Worm (Caenorhabditis elegans) whole organism, early embryonic: ENCODE data around the gene srj-20.
"Not testable (repeated sequence)": the region's sequence is repeated elsewhere in the genome, so short reads cannot be mapped to it uniquely, and the experiment has no call there.

Experiments used
- B0310.2 ChIP-seq: sonication (generic microtip); optimal IDR thresholded peaks from 2 replicates; lab custom pipeline; 2016; ENCODE audit warnings: mild to moderate bottlenecking, missing genetic modification characterization, missing compliant biosample characterization
- F13C5.2 ChIP-seq: sonication (generic microtip); optimal IDR thresholded peaks from 2 replicates; lab custom pipeline; 2017; ENCODE audit warnings: mild to moderate bottlenecking, missing genetic modification characterization, inconsistent platforms, missing compliant biosample characterization
- ama-1 ChIP-seq: fragments of 150-350 bp; optimal IDR thresholded peaks from 2 replicates; lab custom pipeline; 2014
- ceh-36 ChIP-seq: sonication (generic microtip); optimal IDR thresholded peaks from 2 replicates; lab custom pipeline; 2016; ENCODE audit warnings: missing genetic modification characterization, inconsistent platforms, missing compliant biosample characterization
- flt-1 ChIP-seq: fragments of 200-800 bp; sonication (Bioruptor generic); IDR thresholded peaks from 2 replicates; pipeline ENCODE4 v1.3.6; 2022; ENCODE audit warnings: missing genetic modification characterization, missing compliant biosample characterization
- hmg-4 ChIP-seq: fragments of 200-800 bp; sonication (Bioruptor generic); optimal IDR thresholded peaks from 2 replicates; lab custom pipeline; 2018; ENCODE audit warnings: mild to moderate bottlenecking, missing genetic modification characterization, missing compliant biosample characterization
- sea-1 ChIP-seq: fragments of 200-800 bp; sonication (Bioruptor generic); conservative IDR thresholded peaks from 2 replicates; pipeline ENCODE4 v1.3.6; 2022; ENCODE audit warnings: missing genetic modification characterization, missing compliant biosample characterization
- tbx-37 ChIP-seq: fragments of 200-800 bp; sonication (Bioruptor generic); conservative IDR thresholded peaks from 2 replicates; pipeline ENCODE4 v1.3.6; 2022; ENCODE audit warnings: missing genetic modification reagents, missing genetic modification characterization, missing compliant biosample characterization
- tra-4 ChIP-seq: sonication (generic microtip); optimal IDR thresholded peaks from 2 replicates; lab custom pipeline; 2017; ENCODE audit warnings: missing genetic modification characterization, missing compliant biosample characterization

- TF ChIP-seq ama-1 (lab: Kevin White, UChicago); F13C5.2; flt-1 (GFP tag; lab: Robert Waterston, UW); B0310.2; tbx-37 (GFP tag; lab: Robert Waterston, UW); ceh-36 (tag; lab: Kevin White, UChicago); tra-4 (tag; lab: Kevin White, UChicago); sea-1 (GFP tag; lab: Robert Waterston, UW); hmg-4: not testable (repeated sequence)
These were observed 36.7 kb downstream of the srj-20 start, which contains the start of gene Y45G12C.10 for ce11 chrV:2536309-2536708.
